Fruit fly (Drosophila melanogaster) whole organism, embryonic: ENCODE data around the gene Ask1.
A peak's percentile ranks its signal among the peaks of the same experiment; 100 is the strongest.

Experiments used
- Adf1 ChIP-seq: fragments of 200-800 bp; sonication (Bioruptor generic); IDR thresholded peaks from 2 replicates; pipeline ENCODE4 v1.3.6; 2022; ENCODE audit warnings: missing biosample characterization, missing genetic modification characterization
- Atf3 ChIP-seq: fragments of 200-800 bp; sonication (Bioruptor generic); optimal IDR thresholded peaks from 3 replicates; lab custom pipeline; 2016; ENCODE audit warnings: missing biosample characterization, missing genetic modification characterization
- B-H2 ChIP-seq: fragments of 200-800 bp; sonication (Bioruptor generic); optimal IDR thresholded peaks from 2 replicates; lab custom pipeline; 2018; ENCODE audit warnings: missing biosample characterization, mild to moderate bottlenecking, missing genetic modification characterization
- CG10431 ChIP-seq: fragments of 200-800 bp; sonication (Bioruptor generic); optimal IDR thresholded peaks from 3 replicates; lab custom pipeline; 2018; ENCODE audit warnings: missing biosample characterization, mild to moderate bottlenecking, missing genetic modification characterization
- CG10654 ChIP-seq: fragments of 200-800 bp; sonication (Bioruptor generic); optimal IDR thresholded peaks from 2 replicates; lab custom pipeline; 2016; ENCODE audit warnings: missing biosample characterization, missing genetic modification characterization
- CG12769 ChIP-seq: fragments of 200-800 bp; sonication (Bioruptor generic); optimal IDR thresholded peaks from 2 replicates; lab custom pipeline; 2019; ENCODE audit warnings: missing biosample characterization, mild to moderate bottlenecking, missing genetic modification characterization, moderate library complexity
- CG14710 ChIP-seq: fragments of 200-800 bp; sonication (Bioruptor generic); optimal IDR thresholded peaks from 3 replicates; lab custom pipeline; 2019; ENCODE audit warnings: missing biosample characterization, mild to moderate bottlenecking, missing genetic modification characterization, moderate library complexity
- CG14965 ChIP-seq: fragments of 200-800 bp; sonication (Bioruptor generic); optimal IDR thresholded peaks from 2 replicates; lab custom pipeline; 2016; ENCODE audit warnings: missing biosample characterization, missing genetic modification characterization, borderline replicate concordance
- CG16813 ChIP-seq: fragments of 200-800 bp; sonication (Bioruptor generic); IDR thresholded peaks from 3 replicates; pipeline ENCODE4 v1.3.6; 2022; ENCODE audit warnings: missing biosample characterization, missing genetic modification characterization; ENCODE audit not compliant: partially characterized antibody
- CG16863 ChIP-seq: fragments of 200-800 bp; sonication (Bioruptor generic); optimal IDR thresholded peaks from 3 replicates; lab custom pipeline; 2016; ENCODE audit warnings: missing biosample characterization, missing genetic modification characterization
- CG17359 ChIP-seq: fragments of 200-800 bp; sonication (Bioruptor generic); optimal IDR thresholded peaks from 3 replicates; lab custom pipeline; 2018; ENCODE audit warnings: missing biosample characterization, mild to moderate bottlenecking, missing genetic modification characterization, moderate library complexity
- CG1832 ChIP-seq: fragments of 200-800 bp; sonication (Bioruptor generic); optimal IDR thresholded peaks from 2 replicates; lab custom pipeline; 2017; ENCODE audit warnings: missing biosample characterization, mild to moderate bottlenecking, missing genetic modification characterization, inconsistent platforms
- CG18599 ChIP-seq: fragments of 200-800 bp; sonication (Bioruptor generic); optimal IDR thresholded peaks from 3 replicates; lab custom pipeline; 2017; ENCODE audit warnings: missing biosample characterization, missing genetic modification characterization, mild to moderate bottlenecking, moderate library complexity, missing genetic modification reagents
- CG2116 ChIP-seq: fragments of 200-800 bp; sonication (Bioruptor generic); optimal IDR thresholded peaks from 3 replicates; lab custom pipeline; 2018; ENCODE audit warnings: missing biosample characterization, mild to moderate bottlenecking, missing genetic modification characterization
- CG2678 ChIP-seq: fragments of 200-800 bp; sonication (Bioruptor generic); optimal IDR thresholded peaks from 3 replicates; lab custom pipeline; 2019; ENCODE audit warnings: missing biosample characterization, mild to moderate bottlenecking, missing genetic modification characterization, moderate library complexity
- CG5245 ChIP-seq: fragments of 200-800 bp; sonication (Bioruptor generic); optimal IDR thresholded peaks from 3 replicates; lab custom pipeline; 2016; ENCODE audit warnings: missing biosample characterization, missing genetic modification characterization
- CG5953 ChIP-seq: fragments of 200-800 bp; sonication (Bioruptor generic); IDR thresholded peaks from 2 replicates; pipeline ENCODE4 v1.3.6; 2022; ENCODE audit warnings: missing biosample characterization, missing genetic modification characterization
- CG7556 ChIP-seq: fragments of 200-800 bp; sonication (Bioruptor generic); optimal IDR thresholded peaks from 2 replicates; lab custom pipeline; 2017; ENCODE audit warnings: missing biosample characterization, mild to moderate bottlenecking, missing genetic modification characterization
- CG9876 ChIP-seq: fragments of 200-800 bp; sonication (Bioruptor generic); optimal IDR thresholded peaks from 2 replicates; lab custom pipeline; 2016; ENCODE audit warnings: missing biosample characterization, missing genetic modification characterization
- CHES-1-like ChIP-seq: fragments of 200-800 bp; sonication (Bioruptor generic); optimal IDR thresholded peaks from 2 replicates; lab custom pipeline; 2016; ENCODE audit warnings: missing biosample characterization, missing genetic modification characterization
- CTCF ChIP-seq: fragments of 200-800 bp; sonication (Bioruptor generic); optimal IDR thresholded peaks from 2 replicates; lab custom pipeline; 2017; ENCODE audit warnings: missing biosample characterization, mild to moderate bottlenecking, missing genetic modification characterization, moderate library complexity
- Dll ChIP-seq: fragments of 200-800 bp; sonication (Bioruptor generic); IDR thresholded peaks from 4 replicates; pipeline ENCODE4 v1.3.6; 2022; ENCODE audit warnings: missing biosample characterization, missing genetic modification characterization; ENCODE audit not compliant: partially characterized antibody
- Ets65A ChIP-seq: fragments of 200-800 bp; sonication (Bioruptor generic); peaks from one replicate; lab custom pipeline; 2016; ENCODE audit warnings: missing biosample characterization, missing genetic modification characterization
- H2.0 ChIP-seq: fragments of 200-800 bp; sonication (Bioruptor generic); IDR thresholded peaks from 2 replicates; pipeline ENCODE4 v1.3.6; 2022; ENCODE audit warnings: missing biosample characterization, missing genetic modification characterization
- Mrtf ChIP-seq: fragments of 200-800 bp; sonication (Bioruptor generic); IDR thresholded peaks from 3 replicates; pipeline ENCODE4 v1.3.6; 2022; ENCODE audit warnings: missing biosample characterization, missing genetic modification characterization
- Neu2 ChIP-seq: fragments of 200-800 bp; sonication (Bioruptor generic); optimal IDR thresholded peaks from 3 replicates; lab custom pipeline; 2016; ENCODE audit warnings: missing biosample characterization, missing genetic modification characterization, borderline replicate concordance
- Scr ChIP-seq: fragments of 200-800 bp; sonication (Bioruptor generic); IDR thresholded peaks from 2 replicates; pipeline ENCODE4 v1.3.6; 2022; ENCODE audit warnings: missing biosample characterization, missing genetic modification characterization; ENCODE audit not compliant: partially characterized antibody
- abd-A ChIP-seq: fragments of 200-800 bp; sonication (Bioruptor generic); optimal IDR thresholded peaks from 3 replicates; lab custom pipeline; 2019; ENCODE audit warnings: missing biosample characterization, mild to moderate bottlenecking, missing genetic modification characterization, moderate library complexity
- bsh ChIP-seq, 2 experiments: fragments of 200-800 bp; sonication (Bioruptor generic); optimal IDR thresholded peaks; 2 replicates each; lab custom pipeline; 2017 to 2018; ENCODE audit warnings: mild to moderate bottlenecking in 2 of 2, missing biosample characterization in 2 of 2, missing genetic modification characterization in 2 of 2, moderate library complexity in 1 of 2
- btn ChIP-seq: fragments of 200-800 bp; sonication (Bioruptor generic); optimal IDR thresholded peaks from 2 replicates; lab custom pipeline; 2016; ENCODE audit warnings: missing biosample characterization, missing genetic modification characterization
- croc ChIP-seq: fragments of 200-800 bp; sonication (Bioruptor generic); conservative IDR thresholded peaks from 3 replicates; pipeline ENCODE4 v1.3.6; 2022; ENCODE audit warnings: missing biosample characterization, missing genetic modification characterization
- dmrt99B ChIP-seq: fragments of 200-800 bp; sonication (Bioruptor generic); optimal IDR thresholded peaks from 2 replicates; lab custom pipeline; 2018; ENCODE audit warnings: missing biosample characterization, mild to moderate bottlenecking, missing genetic modification characterization, moderate library complexity
- fd3F ChIP-seq: fragments of 200-800 bp; sonication (Bioruptor generic); optimal IDR thresholded peaks from 2 replicates; lab custom pipeline; 2018; ENCODE audit warnings: missing biosample characterization, mild to moderate bottlenecking, missing genetic modification characterization, moderate library complexity
- fru ChIP-seq: fragments of >200 bp; optimal IDR thresholded peaks from 2 replicates; lab custom pipeline; 2017
- gce ChIP-seq: fragments of 200-800 bp; sonication (Bioruptor generic); IDR thresholded peaks from 3 replicates; pipeline ENCODE4 v1.3.6; 2022; ENCODE audit warnings: missing biosample characterization, missing genetic modification characterization
- gfzf ChIP-seq: fragments of 200-800 bp; sonication (Bioruptor generic); optimal IDR thresholded peaks from 2 replicates; lab custom pipeline; 2016; ENCODE audit warnings: missing biosample characterization, mild to moderate bottlenecking, missing genetic modification characterization, moderate library complexity
- hbn ChIP-seq: fragments of 200-800 bp; sonication (Bioruptor generic); IDR thresholded peaks from 2 replicates; pipeline ENCODE4 v1.3.6; 2022; ENCODE audit warnings: missing biosample characterization, missing genetic modification characterization; ENCODE audit not compliant: partially characterized antibody
- jumu ChIP-seq: fragments of 200-800 bp; sonication (Bioruptor generic); optimal IDR thresholded peaks from 3 replicates; lab custom pipeline; 2016; ENCODE audit warnings: missing biosample characterization, missing genetic modification characterization
- lilli ChIP-seq: fragments of 200-800 bp; sonication (Bioruptor generic); optimal IDR thresholded peaks from 3 replicates; lab custom pipeline; 2016; ENCODE audit warnings: missing biosample characterization, missing genetic modification characterization
- mirr ChIP-seq: fragments of 200-800 bp; sonication (Bioruptor generic); optimal IDR thresholded peaks from 3 replicates; lab custom pipeline; 2018; ENCODE audit warnings: missing biosample characterization, mild to moderate bottlenecking, missing genetic modification characterization
- org-1 ChIP-seq: fragments of 200-800 bp; sonication (Bioruptor generic); optimal IDR thresholded peaks from 2 replicates; lab custom pipeline; 2017; ENCODE audit warnings: missing biosample characterization, missing genetic modification characterization
- pan ChIP-seq, 4 experiments: fragments of >200 bp in 3 of 4; fragments of 200-800 bp in 1 of 4; sonication (Bioruptor generic) in 1 of 4; optimal IDR thresholded peaks in 3 of 4; IDR thresholded peaks in 1 of 4; 2 replicates each; pipeline versions ENCODE4 v1.3.6 to Lab custom; 2017 to 2022; ENCODE audit warnings: missing biosample characterization in 2 of 4, missing genetic modification characterization in 2 of 4, mixed read lengths in 1 of 4
- pho ChIP-seq: fragments of 200-800 bp; sonication (Bioruptor generic); optimal IDR thresholded peaks from 2 replicates; lab custom pipeline; 2016; ENCODE audit warnings: missing biosample characterization, missing genetic modification characterization
- phol ChIP-seq: fragments of 200-800 bp; sonication (Bioruptor generic); optimal IDR thresholded peaks from 3 replicates; lab custom pipeline; 2018; ENCODE audit warnings: missing biosample characterization, mild to moderate bottlenecking, missing genetic modification characterization, moderate library complexity
- sob ChIP-seq: fragments of 200-800 bp; sonication (Bioruptor generic); IDR thresholded peaks from 2 replicates; pipeline ENCODE4 v1.3.6; 2022; ENCODE audit warnings: missing biosample characterization, missing genetic modification characterization
- tup ChIP-seq: fragments of 200-800 bp; sonication (Bioruptor generic); optimal IDR thresholded peaks from 2 replicates; lab custom pipeline; 2016; ENCODE audit warnings: missing biosample characterization, mild to moderate bottlenecking, missing genetic modification characterization, moderate library complexity
- vnd ChIP-seq: fragments of 200-800 bp; sonication (Bioruptor generic); IDR thresholded peaks from 3 replicates; pipeline ENCODE4 v1.3.6; 2022; ENCODE audit warnings: missing biosample characterization, missing genetic modification characterization; ENCODE audit not compliant: partially characterized antibody
- wdn ChIP-seq: fragments of 200-800 bp; sonication (Bioruptor generic); IDR thresholded peaks from 2 replicates; pipeline ENCODE4 v1.3.6; 2022; ENCODE audit warnings: missing biosample characterization, missing genetic modification characterization

Ask1 gene

DNA sequence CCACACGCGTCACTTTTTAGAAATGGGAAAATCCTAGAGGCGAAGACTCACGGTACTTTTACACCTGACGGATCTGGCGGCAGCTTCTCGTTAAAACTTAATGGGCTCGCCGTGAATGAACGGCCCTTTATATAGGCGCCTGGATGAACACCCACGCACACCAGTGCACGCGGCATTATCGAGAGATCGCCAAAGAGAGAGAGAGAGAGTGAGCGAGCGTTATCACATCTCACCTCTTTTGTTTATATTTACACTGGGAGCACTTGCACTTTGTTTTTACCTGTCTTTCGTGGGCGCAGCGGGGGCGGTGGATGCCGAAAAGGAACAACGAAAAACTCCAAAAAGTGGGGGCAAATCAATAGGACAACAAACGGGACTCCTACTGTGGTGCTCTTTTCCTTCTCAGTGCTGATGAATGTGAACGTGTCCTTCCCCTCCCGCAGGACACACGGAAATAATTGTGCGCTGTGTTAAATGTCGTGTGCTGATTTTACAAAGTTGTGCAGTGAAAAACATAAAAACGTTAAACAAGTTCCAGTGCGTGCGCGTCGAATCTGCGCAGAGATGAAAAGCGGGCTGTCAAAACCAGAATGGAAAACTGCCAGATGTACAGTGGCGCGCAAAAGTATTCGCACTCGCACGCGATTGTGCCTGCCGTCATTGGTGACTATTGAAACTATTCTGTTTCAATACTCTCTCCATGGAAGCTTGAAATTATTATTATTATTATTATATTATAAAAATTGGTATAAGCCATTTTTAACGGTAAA lies 4.2 kb upstream of the Ask1 start, which contains the start of gene Mrp5 (continued):
- no peak for TF ChIP-seq tup
- peak; percentile 42 for TF ChIP-seq CG7556 (GFP tag; lab: Kevin White, UChicago)
- no peak for TF ChIP-seq fru
- no peak for TF ChIP-seq Neu2 (GFP tag; lab: Kevin White, UChicago)
- no peak for TF ChIP-seq Adf1 (GFP tag; lab: Robert Waterston, UW)
- TF ChIP-seq sob (GFP tag; lab: Robert Waterston, UW) = peak; percentile 63
- TF ChIP-seq lilli = peak; percentile 26
- no peak for TF ChIP-seq vnd (GFP tag; lab: Robert Waterston, UW)
- no peak for TF ChIP-seq CG14710
- TF ChIP-seq H2.0 (GFP tag; lab: Robert Waterston, UW) = peak; percentile 29; the same call in 1 of the 2 replicates
- TF ChIP-seq CG18599 (GFP tag; lab: Kevin White, UChicago) = peak; percentile 36
- peak; percentile 21 to 35 for TF ChIP-seq bsh (GFP tag; optimal IDR thresholded peaks at IDR 0.05; lab: Kevin White, UChicago)
- no peak for TF ChIP-seq btn (GFP tag; lab: Kevin White, UChicago)
- no peak for TF ChIP-seq abd-A (tag; lab: Kevin White, UChicago)
- no peak for TF ChIP-seq CG16813 (GFP tag; lab: Robert Waterston, UW)
- no peak for TF ChIP-seq pho
- no peak for TF ChIP-seq CG14965 (GFP tag; lab: Kevin White, UChicago)
- TF ChIP-seq CG17359 (tag; lab: Kevin White, UChicago) = peak; percentile 48
- no peak for TF ChIP-seq CHES-1-like (GFP tag; lab: Kevin White, UChicago)
- TF ChIP-seq B-H2 = no peak
- TF ChIP-seq gfzf (GFP tag; lab: Kevin White, UChicago) = no peak
- TF ChIP-seq jumu (GFP tag; lab: Kevin White, UChicago) = no peak
- TF ChIP-seq Ets65A (GFP tag; lab: Kevin White, UChicago) = peak; percentile 73
- no peak for TF ChIP-seq Scr (GFP tag; lab: Robert Waterston, UW)
- TF ChIP-seq CG1832 (GFP tag; lab: Kevin White, UChicago) = no peak
- TF ChIP-seq CG10654 (GFP tag; lab: Kevin White, UChicago) = peak; percentile 14
- peak; percentile 28 for TF ChIP-seq CG12769 (tag; lab: Kevin White, UChicago)
- no peak for TF ChIP-seq CTCF (GFP tag; lab: Kevin White, UChicago)
- no peak for TF ChIP-seq hbn (GFP tag; lab: Robert Waterston, UW)
- no peak for TF ChIP-seq CG16863 (GFP tag; lab: Kevin White, UChicago)
- TF ChIP-seq Dll (GFP tag; lab: Robert Waterston, UW) = 0 out of 4 replicates have a peak, but pooled peaks have one; percentile 18
- TF ChIP-seq fd3F (GFP tag; lab: Kevin White, UChicago) = peak; percentile 9
- 0 out of 2 replicates have a peak, but pooled peaks have one; percentile 28 for TF ChIP-seq wdn (GFP tag; lab: Robert Waterston, UW)
- no peak for TF ChIP-seq CG10431 (GFP tag; lab: Kevin White, UChicago)
- no peak for TF ChIP-seq CG9876 (GFP tag; lab: Kevin White, UChicago)
- peak; percentile 5 for TF ChIP-seq org-1 (GFP tag; lab: Kevin White, UChicago)
- peak; percentile 40 for TF ChIP-seq CG2678 (tag; lab: Kevin White, UChicago)
- TF ChIP-seq CG2116 (GFP tag; lab: Kevin White, UChicago) = no peak
- TF ChIP-seq CG5245 (GFP tag; lab: Kevin White, UChicago) = no peak
- TF ChIP-seq gce (GFP tag; lab: Robert Waterston, UW) = peak; percentile 43; the same call in 1 of the 3 replicates
- TF ChIP-seq Mrtf (GFP tag; lab: Robert Waterston, UW) = peak; percentile 36; the same call in 2 of the 3 replicates
- TF ChIP-seq dmrt99B (tag; lab: Kevin White, UChicago) = peak; percentile 45
- TF ChIP-seq mirr (GFP tag; lab: Kevin White, UChicago) = peak; percentile 16
- TF ChIP-seq phol (tag; lab: Kevin White, UChicago) = peak; percentile 36
- TF ChIP-seq Atf3 (GFP tag; lab: Kevin White, UChicago) = no peak
- TF ChIP-seq pan (optimal IDR thresholded peaks at IDR 0.05; lab: Kevin White, UChicago) = no peak
- peak in 1 of 2 experiments; percentile 62 for TF ChIP-seq pan (GFP tag; optimal IDR thresholded peaks at IDR 0.05 in 1 of 2, IDR thresholded peaks at IDR 0.05 in 1 of 2)
- peak; percentile 62 for TF ChIP-seq CG5953 (GFP tag; lab: Robert Waterston, UW)
- TF ChIP-seq croc (GFP tag; lab: Robert Waterston, UW) = no peak
